Fruit fly (Drosophila melanogaster) whole organism, embryonic: ENCODE data around the gene ppl.
A peak's percentile ranks its signal among the peaks of the same experiment; 100 is the strongest.

Experiments
- Atf3 ChIP-seq: fragments of 200-800 bp; sonication (Bioruptor generic); optimal IDR thresholded peaks from 3 replicates; lab custom pipeline; 2016; ENCODE audit warnings: missing biosample characterization, missing genetic modification characterization
- Awh ChIP-seq: fragments of 200-800 bp; sonication (Bioruptor generic); IDR thresholded peaks from 2 replicates; pipeline ENCODE4, ENCODE4 v1.3.6; 2022; ENCODE audit warnings: missing biosample characterization, missing genetic modification characterization
- Bteb2 ChIP-seq: fragments of 200-800 bp; sonication (Bioruptor generic); optimal IDR thresholded peaks from 2 replicates; lab custom pipeline; 2016; ENCODE audit warnings: missing biosample characterization, missing genetic modification characterization
- CG10321 ChIP-seq: fragments of 200-800 bp; sonication (Bioruptor generic); IDR thresholded peaks from 2 replicates; pipeline ENCODE4 v1.3.6; 2022; ENCODE audit warnings: missing biosample characterization, missing genetic modification characterization
- CG10366 ChIP-seq: fragments of 200-800 bp; sonication (Bioruptor generic); IDR thresholded peaks from 2 replicates; pipeline ENCODE4 v1.3.6; 2022; ENCODE audit warnings: missing biosample characterization, missing genetic modification characterization
- CG11247 ChIP-seq: fragments of 200-800 bp; sonication (Bioruptor generic); IDR thresholded peaks from 2 replicates; pipeline ENCODE4 v1.3.6; 2022; ENCODE audit warnings: missing biosample characterization, missing genetic modification characterization
- CG12219 ChIP-seq: fragments of 200-800 bp; sonication (Bioruptor generic); optimal IDR thresholded peaks from 3 replicates; lab custom pipeline; 2018; ENCODE audit warnings: missing biosample characterization, mild to moderate bottlenecking, missing genetic modification characterization
- CG15011 ChIP-seq: fragments of 200-800 bp; sonication (Bioruptor generic); optimal IDR thresholded peaks from 3 replicates; lab custom pipeline; 2018; ENCODE audit warnings: missing biosample characterization, mild to moderate bottlenecking, missing genetic modification characterization
- CG15269 ChIP-seq: fragments of 200-800 bp; sonication (Bioruptor generic); optimal IDR thresholded peaks from 2 replicates; lab custom pipeline; 2018; ENCODE audit warnings: missing biosample characterization, mild to moderate bottlenecking, missing genetic modification characterization, moderate library complexity
- CG17361 ChIP-seq: fragments of 200-800 bp; sonication (Bioruptor generic); IDR thresholded peaks from 3 replicates; pipeline ENCODE4 v1.3.6; 2022; ENCODE audit warnings: missing biosample characterization, missing genetic modification characterization
- CG18262 ChIP-seq: fragments of 200-800 bp; optimal IDR thresholded peaks from 3 replicates; lab custom pipeline; 2019; ENCODE audit warnings: missing biosample characterization, mild to moderate bottlenecking, missing genetic modification characterization, moderate library complexity
- CG2129 ChIP-seq: fragments of 200-800 bp; sonication (Bioruptor generic); IDR thresholded peaks from 2 replicates; pipeline ENCODE4 v1.3.6; 2022; ENCODE audit warnings: missing biosample characterization, missing genetic modification characterization; ENCODE audit not compliant: partially characterized antibody
- CG2889 ChIP-seq: fragments of 200-800 bp; sonication (Bioruptor generic); IDR thresholded peaks from 3 replicates; pipeline ENCODE4 v1.3.6; 2022; ENCODE audit warnings: missing biosample characterization, missing genetic modification characterization
- CG30403 ChIP-seq: fragments of 200-800 bp; sonication (Bioruptor generic); optimal IDR thresholded peaks from 3 replicates; lab custom pipeline; 2016; ENCODE audit warnings: missing biosample characterization, missing genetic modification characterization
- CG3281 ChIP-seq: fragments of 200-800 bp; sonication (Bioruptor generic); optimal IDR thresholded peaks from 3 replicates; lab custom pipeline; 2017; ENCODE audit warnings: missing biosample characterization, mild to moderate bottlenecking, missing genetic modification characterization
- CG3838 ChIP-seq: fragments of 200-800 bp; sonication (Bioruptor generic); optimal IDR thresholded peaks from 3 replicates; lab custom pipeline; 2016; ENCODE audit warnings: missing biosample characterization, missing genetic modification characterization
- CG4328 ChIP-seq: fragments of 200-800 bp; sonication (Bioruptor generic); optimal IDR thresholded peaks from 3 replicates; lab custom pipeline; 2017; ENCODE audit warnings: missing biosample characterization, missing genetic modification reagents, missing genetic modification characterization
- CG4617 ChIP-seq: fragments of 200-800 bp; sonication (Bioruptor generic); optimal IDR thresholded peaks from 3 replicates; lab custom pipeline; 2016; ENCODE audit warnings: missing biosample characterization, missing genetic modification characterization, borderline replicate concordance
- CG4854 ChIP-seq: fragments of 200-800 bp; sonication (Bioruptor generic); optimal IDR thresholded peaks from 2 replicates; lab custom pipeline; 2016; ENCODE audit warnings: missing biosample characterization, missing genetic modification characterization, inconsistent platforms
- CG6175 ChIP-seq: fragments of 200-800 bp; sonication (Bioruptor generic); IDR thresholded peaks from 3 replicates; pipeline ENCODE4 v1.3.6; 2022; ENCODE audit warnings: missing biosample characterization, missing genetic modification characterization
- CG6254 ChIP-seq: fragments of 200-800 bp; sonication (Bioruptor generic); optimal IDR thresholded peaks from 3 replicates; lab custom pipeline; 2017; ENCODE audit warnings: mild to moderate bottlenecking, missing biosample characterization, missing genetic modification reagents, missing genetic modification characterization
- CG8478 ChIP-seq: fragments of >200 bp; optimal IDR thresholded peaks from 2 replicates; lab custom pipeline; 2018
- CG9609 ChIP-seq: fragments of 200-800 bp; sonication (Bioruptor generic); optimal IDR thresholded peaks from 3 replicates; lab custom pipeline; 2016; ENCODE audit warnings: missing biosample characterization, missing genetic modification characterization
- Camta ChIP-seq: fragments of 200-800 bp; sonication (Bioruptor generic); optimal IDR thresholded peaks from 2 replicates; lab custom pipeline; 2016; ENCODE audit warnings: missing biosample characterization, missing genetic modification characterization
- CoRest ChIP-seq: fragments of 200-800 bp; sonication (Bioruptor generic); optimal IDR thresholded peaks from 3 replicates; lab custom pipeline; 2018; ENCODE audit warnings: missing biosample characterization, mild to moderate bottlenecking, missing genetic modification characterization, moderate library complexity
- D19A ChIP-seq: fragments of 200-800 bp; optimal IDR thresholded peaks from 3 replicates; lab custom pipeline; 2019; ENCODE audit warnings: missing biosample characterization, mild to moderate bottlenecking, missing genetic modification characterization, moderate library complexity
- Drgx ChIP-seq: fragments of 200-800 bp; sonication (Bioruptor generic); IDR thresholded peaks from 2 replicates; pipeline ENCODE4 v1.3.6; 2022; ENCODE audit warnings: missing biosample characterization, missing genetic modification characterization
- Elba2 ChIP-seq: fragments of 200-800 bp; sonication (Bioruptor generic); optimal IDR thresholded peaks from 3 replicates; lab custom pipeline; 2016; ENCODE audit warnings: missing biosample characterization, missing genetic modification characterization
- Ets97D ChIP-seq: fragments of 200-800 bp; sonication (Bioruptor generic); optimal IDR thresholded peaks from 3 replicates; lab custom pipeline; 2016; ENCODE audit warnings: missing biosample characterization, missing genetic modification characterization
- Fer3 ChIP-seq: fragments of 200-800 bp; sonication (Bioruptor generic); optimal IDR thresholded peaks from 2 replicates; lab custom pipeline; 2018; ENCODE audit warnings: missing biosample characterization, mild to moderate bottlenecking, missing genetic modification characterization, moderate library complexity
- Gug ChIP-seq: fragments of 200-800 bp; sonication (Bioruptor generic); IDR thresholded peaks from 4 replicates; pipeline ENCODE4 v1.3.6; 2022; ENCODE audit warnings: missing biosample characterization, missing genetic modification characterization
- Hmx ChIP-seq: fragments of 200-800 bp; sonication (Bioruptor generic); optimal IDR thresholded peaks from 2 replicates; lab custom pipeline; 2016; ENCODE audit warnings: missing biosample characterization, missing genetic modification characterization
- Hr51 ChIP-seq, 2 experiments: fragments of 200-800 bp; sonication (Bioruptor generic); optimal IDR thresholded peaks; 2 replicates in 1 of 2; 3 replicates in 1 of 2; lab custom pipeline; 2016 to 2018; ENCODE audit warnings: missing biosample characterization in 2 of 2, missing genetic modification characterization in 2 of 2, mild to moderate bottlenecking in 1 of 2, moderate library complexity in 1 of 2
- Jarid2 ChIP-seq: fragments of 200-800 bp; sonication (Bioruptor generic); optimal IDR thresholded peaks from 3 replicates; lab custom pipeline; 2017; ENCODE audit warnings: mild to moderate bottlenecking, missing biosample characterization, missing genetic modification reagents, missing genetic modification characterization
- Pdp1 ChIP-seq, 2 experiments: fragments of 200-800 bp; sonication (Bioruptor generic); optimal IDR thresholded peaks; 3 replicates each; lab custom pipeline; 2016; ENCODE audit warnings: missing biosample characterization in 2 of 2, missing genetic modification characterization in 2 of 2, mild to moderate bottlenecking in 1 of 2, moderate library complexity in 1 of 2
- chif ChIP-seq, 2 experiments: fragments of 200-800 bp; sonication (Bioruptor generic); optimal IDR thresholded peaks; 3 replicates each; lab custom pipeline; 2016; ENCODE audit warnings: missing biosample characterization in 2 of 2, missing genetic modification characterization in 2 of 2
- danr ChIP-seq: fragments of 200-800 bp; sonication (Bioruptor generic); IDR thresholded peaks from 2 replicates; pipeline ENCODE4 v1.3.6; 2022; ENCODE audit warnings: missing biosample characterization, missing genetic modification characterization
- dimm ChIP-seq: fragments of 200-800 bp; sonication (Bioruptor generic); IDR thresholded peaks from 2 replicates; pipeline ENCODE4 v1.3.6; 2022; ENCODE audit warnings: missing biosample characterization, missing genetic modification characterization
- dmrt99B ChIP-seq: fragments of 200-800 bp; sonication (Bioruptor generic); optimal IDR thresholded peaks from 2 replicates; lab custom pipeline; 2018; ENCODE audit warnings: missing biosample characterization, mild to moderate bottlenecking, missing genetic modification characterization, moderate library complexity
- kah ChIP-seq: fragments of 200-800 bp; sonication (Bioruptor generic); optimal IDR thresholded peaks from 2 replicates; lab custom pipeline; 2018; ENCODE audit warnings: missing biosample characterization, mild to moderate bottlenecking, missing genetic modification characterization
- lbe ChIP-seq: fragments of 200-800 bp; sonication (Bioruptor generic); optimal IDR thresholded peaks from 2 replicates; lab custom pipeline; 2016; ENCODE audit warnings: missing biosample characterization, mild to moderate bottlenecking, missing genetic modification characterization
- lmd ChIP-seq: fragments of 200-800 bp; sonication (Bioruptor generic); IDR thresholded peaks from 2 replicates; pipeline ENCODE4 v1.3.6; 2022; ENCODE audit warnings: missing biosample characterization, missing genetic modification characterization
- otp ChIP-seq: fragments of 200-800 bp; sonication (Bioruptor generic); IDR thresholded peaks from 3 replicates; pipeline ENCODE4, ENCODE4 v1.3.6; 2022; ENCODE audit warnings: missing biosample characterization, missing genetic modification characterization
- sens ChIP-seq: fragments of 200-800 bp; sonication (Bioruptor generic); peaks from one replicate; lab custom pipeline; 2016; ENCODE audit warnings: missing biosample characterization, missing genetic modification characterization
- sens-2 ChIP-seq: fragments of 200-800 bp; sonication (Bioruptor generic); IDR thresholded peaks from 2 replicates; pipeline ENCODE4 v1.3.6; 2022; ENCODE audit warnings: missing biosample characterization, missing genetic modification characterization
- tll ChIP-seq, 2 experiments: fragments of 200-800 bp in 1 of 2; fragments of >200 bp in 1 of 2; sonication (Bioruptor generic) in 1 of 2; optimal IDR thresholded peaks; 2 replicates each; lab custom pipeline; 2017 to 2019; ENCODE audit warnings: missing biosample characterization in 2 of 2, missing genetic modification characterization in 2 of 2, mild to moderate bottlenecking in 1 of 2, moderate library complexity in 1 of 2
- trh ChIP-seq: fragments of 200-800 bp; sonication (Bioruptor generic); optimal IDR thresholded peaks from 2 replicates; lab custom pipeline; 2016; ENCODE audit warnings: missing biosample characterization, missing genetic modification characterization
- vfl ChIP-seq: fragments of 200-800 bp; sonication (Bioruptor generic); optimal IDR thresholded peaks from 2 replicates; lab custom pipeline; 2016; ENCODE audit warnings: missing biosample characterization, missing genetic modification characterization
- vnd ChIP-seq: fragments of 200-800 bp; sonication (Bioruptor generic); IDR thresholded peaks from 3 replicates; pipeline ENCODE4 v1.3.6; 2022; ENCODE audit warnings: missing biosample characterization, missing genetic modification characterization; ENCODE audit not compliant: partially characterized antibody
- wdn ChIP-seq: fragments of 200-800 bp; sonication (Bioruptor generic); IDR thresholded peaks from 2 replicates; pipeline ENCODE4 v1.3.6; 2022; ENCODE audit warnings: missing biosample characterization, missing genetic modification characterization
- yki ChIP-seq: fragments of >200 bp; optimal IDR thresholded peaks from 3 replicates; lab custom pipeline; 2018

The ppl gene

dm6 chr3L:21279876-21280566 lies 1.3 kb downstream of the ppl start, which contains the start of gene AcCoAS (continued):
- TF ChIP-seq Gug (GFP tag; lab: Robert Waterston, UW) (no peak), dmrt99B (tag; lab: Kevin White, UChicago) (no peak), D19A (tag; lab: Kevin White, UChicago) (no peak), Pdp1 (GFP tag; optimal IDR thresholded peaks at IDR 0.05; lab: Kevin White, UChicago) (peak; percentile 16 to 87), vnd (GFP tag; lab: Robert Waterston, UW) (no peak), CG2889 (GFP tag; lab: Robert Waterston, UW) (no peak), CG10366 (no peak), wdn (GFP tag; lab: Robert Waterston, UW) (no peak), lbe (GFP tag; lab: Kevin White, UChicago) (peak; percentile 54), CG10321 (GFP tag; lab: Robert Waterston, UW) (no peak), CG30403 (GFP tag; lab: Kevin White, UChicago) (peak; percentile 22), Fer3 (peak; percentile 14), Jarid2 (GFP tag; lab: Kevin White, UChicago) (peak; percentile 87), Elba2 (GFP tag; lab: Kevin White, UChicago) (no peak), CG17361 (GFP tag; lab: Robert Waterston, UW) (no peak), CG15011 (GFP tag; lab: Kevin White, UChicago) (no peak), dimm (GFP tag; lab: Robert Waterston, UW) (no peak), Hmx (no peak), Hr51 (GFP tag; optimal IDR thresholded peaks at IDR 0.05; lab: Kevin White, UChicago) (peak in 1 of 2 experiments; percentile 1), lmd (GFP tag; lab: Robert Waterston, UW) (no peak), CG8478 (lab: Kevin White, UChicago) (no peak), Camta (no peak), sens-2 (GFP tag; lab: Robert Waterston, UW) (no peak), CG4617 (GFP tag; lab: Kevin White, UChicago) (no peak), chif (GFP tag; optimal IDR thresholded peaks at IDR 0.05; lab: Kevin White, UChicago) (no peak), CG6254 (GFP tag; lab: Kevin White, UChicago) (peak; percentile 14), Drgx (GFP tag; lab: Robert Waterston, UW) (peak; percentile 62), CG18262 (tag; lab: Kevin White, UChicago) (no peak), yki (lab: Kevin White, UChicago) (no peak), Ets97D (GFP tag; lab: Kevin White, UChicago) (no peak), CG2129 (GFP tag; lab: Robert Waterston, UW) (no peak), otp (no peak; the same call in 2 of the 3 replicates), Atf3 (GFP tag; lab: Kevin White, UChicago) (no peak), kah (GFP tag; lab: Kevin White, UChicago) (no peak), CoRest (tag; lab: Kevin White, UChicago) (peak; percentile 5), CG11247 (GFP tag; lab: Robert Waterston, UW) (no peak), danr (GFP tag; lab: Robert Waterston, UW) (no peak), CG12219 (no peak), CG3838 (GFP tag; lab: Kevin White, UChicago) (no peak), CG6175 (GFP tag; lab: Robert Waterston, UW) (no peak), tll (GFP tag; optimal IDR thresholded peaks at IDR 0.05; lab: Kevin White, UChicago) (no peak), CG15269 (peak; percentile 33), Bteb2 (GFP tag; lab: Kevin White, UChicago) (no peak), Awh (GFP tag; lab: Robert Waterston, UW) (no peak), CG3281 (GFP tag; lab: Kevin White, UChicago) (peak; percentile 59), trh (GFP tag; lab: Kevin White, UChicago) (no peak), CG9609 (GFP tag; lab: Kevin White, UChicago) (no peak), CG4854 (GFP tag; lab: Kevin White, UChicago) (no peak), CG4328 (GFP tag; lab: Kevin White, UChicago) (no peak), sens (GFP tag; lab: Kevin White, UChicago) (peak; percentile 84), vfl (GFP tag; lab: Kevin White, UChicago) (peak; percentile 58)
